Worm (Caenorhabditis elegans): ENCODE results near the gene F22E5.9.

DNA sequence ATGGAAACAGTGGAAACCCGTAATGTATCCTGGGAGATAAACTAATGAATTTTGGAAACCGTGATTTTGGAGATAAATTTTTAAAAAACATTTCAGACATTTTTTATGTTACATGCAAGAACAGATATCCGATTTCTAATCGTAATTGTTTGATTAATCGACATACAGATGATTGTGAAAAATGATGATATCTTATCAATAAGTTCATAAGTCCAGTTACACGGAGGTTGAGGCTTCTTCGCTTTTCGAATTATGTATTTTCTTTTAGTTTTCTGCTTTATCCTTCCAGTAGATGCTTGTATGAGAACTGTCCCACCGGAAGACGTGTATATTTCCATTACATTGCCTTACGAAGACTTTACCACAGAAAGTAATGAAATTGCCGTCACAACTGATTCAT is 27.4 kb downstream of the F22E5.9 start, which contains the start of gene F22E5.22:
- TF ChIP-seq dao-5 (tag; optimal IDR thresholded peaks at IDR 0.05) (no peak), him-1 (tag; optimal IDR thresholded peaks at IDR 0.05) (no peak), W03F9.2 (tag; optimal IDR thresholded peaks at IDR 0.05) (no peak)
